Worm (Caenorhabditis elegans) whole organism, dauer: ENCODE measurements around the gene srab-17.

Experiments
- unc-62 ChIP-seq: sonication (generic microtip); optimal IDR thresholded peaks from 2 replicates; lab custom pipeline; 2017; ENCODE audit warnings: missing biosample characterization, missing genetic modification reagents, missing genetic modification characterization

Gene srab-17

ce11 chrV:9855920-9856852 lies 12.0 kb downstream of the srab-17 start:
- no peak for TF ChIP-seq unc-62 (GFP tag; lab: Kevin White, UChicago)

ce11 chrV:9853801-9854200 lies 14.4 kb downstream of the srab-17 start:
- no peak for TF ChIP-seq unc-62 (GFP tag; lab: Kevin White, UChicago)

- no peak for TF ChIP-seq unc-62 (GFP tag; lab: Kevin White, UChicago)
These were observed 19.6 kb downstream of the srab-17 start for ce11 chrV:9848576-9848975.

ce11 chrV:9843376-9843916 lies 24.8 kb downstream of the srab-17 start, which contains the start of gene sru-8:
sru-8 (plus strand) TSS chrV:9843866.
- no peak for TF ChIP-seq unc-62 (GFP tag; lab: Kevin White, UChicago)

ce11 chrV:9841376-9841775 lies 26.8 kb downstream of the srab-17 start, which contains the start of gene sru-36:
sru-36 (plus strand) TSS chrV:9841676.
- TF ChIP-seq unc-62 (GFP tag; lab: Kevin White, UChicago): no peak

- no peak for TF ChIP-seq unc-62 (GFP tag; lab: Kevin White, UChicago)
These were observed 30.5 kb downstream of the srab-17 start, which contains the start of gene srsx-21 for ce11 chrV:9837679-9838078. srsx-21 (plus strand) TSS chrV:9837979.

- no peak for TF ChIP-seq unc-62 (GFP tag; lab: Kevin White, UChicago)
These were observed 32.3 kb downstream of the srab-17 start, which contains the start of gene sru-38 for ce11 chrV:9835945-9836344. sru-38 (minus strand) TSS chrV:9836045.

ce11 chrV:9833900-9834299 lies 34.3 kb downstream of the srab-17 start, which contains the start of gene sru-40:
sru-40 (minus strand) TSS chrV:9834000.
- TF ChIP-seq unc-62 (GFP tag; lab: Kevin White, UChicago): no peak

- no peak for TF ChIP-seq unc-62 (GFP tag; lab: Kevin White, UChicago)
These were observed 44.1 kb downstream of the srab-17 start, which contains the start of gene str-2 for ce11 chrV:9824149-9824548. str-2 (minus strand) TSS chrV:9824249.

- no peak for TF ChIP-seq unc-62 (GFP tag; lab: Kevin White, UChicago)
These were observed 46.5 kb downstream of the srab-17 start, which contains the start of gene str-193 for ce11 chrV:9821724-9822123. str-193 (minus strand) TSS chrV:9821824.
